Fruit fly (Drosophila melanogaster): Measurements from ENCODE around the gene Rbfox1.
A peak's percentile ranks its signal among the peaks of the same experiment; 100 is the strongest.

dm6 chr3L:10630885-10631359, 149.7 kb downstream of the Rbfox1 start, which contains the start of the genes CG42535, CG34001 and hay:
- TF ChIP-seq Pif1B (GFP tag; optimal IDR thresholded peaks at IDR 0.05) (no peak), D1 (tag; optimal IDR thresholded peaks at IDR 0.05) (peak; percentile 34), CG14655 (GFP tag; optimal IDR thresholded peaks at IDR 0.05) (no peak), CG15710 (tag; optimal IDR thresholded peaks at IDR 0.05) (no peak), CG10348 (GFP tag; IDR thresholded peaks at IDR 0.05) (no peak), CG8301 (tag; optimal IDR thresholded peaks at IDR 0.05) (no peak), CG4496 (GFP tag; IDR thresholded peaks at IDR 0.05) (no peak), Pif1A (GFP tag; optimal IDR thresholded peaks at IDR 0.05) (no peak), CG32121 (GFP tag; IDR thresholded peaks at IDR 0.05) (no peak), gl (tag; optimal IDR thresholded peaks at IDR 0.05) (no peak), CG17806 (tag; optimal IDR thresholded peaks at IDR 0.05) (no peak), EcR (GFP tag; optimal IDR thresholded peaks at IDR 0.05) (no peak), Snoo (tag; optimal IDR thresholded peaks at IDR 0.05) (no peak)

Measured in whole organism, pupa.